In genomic region chrIII:9191091-9191490, ce11 we compare ENCODE assay signal across 1 worm cellular context.
TF ChIP-seq lines count a peak whose summit lies in the region.

TSS of gene cls-3 (minus strand) at chrIII:9191109.

TF ChIP-seq in whole organism, L1 larva, 84 proteins besides CTCF, POLR2A, EP300 and RAD21 (continued from another document):
- TF ChIP-seq fkh-4 (tag; optimal IDR thresholded peaks at IDR 0.05; lab: Kevin White, UChicago; ENCODE audit: borderline replicate concordance) (peak; percentile 5), nhr-47 (tag; optimal IDR thresholded peaks at IDR 0.05; lab: Kevin White, UChicago) (peak; percentile 68), nhr-11 (tag; optimal IDR thresholded peaks at IDR 0.05; lab: Kevin White, UChicago) (no peak), isw-1 (GFP tag; IDR thresholded peaks at IDR 0.05; lab: Robert Waterston, UW) (peak; percentile 34; the same call in 1 of the 2 replicates), nhr-19 (GFP tag; conservative IDR thresholded peaks at IDR 0.05; lab: Robert Waterston, UW) (peak; percentile 53), tbx-2 (tag; optimal IDR thresholded peaks at IDR 0.05; lab: Kevin White, UChicago) (peak; percentile 25), snpc-4 (tag; optimal IDR thresholded peaks at IDR 0.05; lab: Kevin White, UChicago) (no peak), egl-13 (tag; optimal IDR thresholded peaks at IDR 0.05; lab: Kevin White, UChicago) (peak; percentile 13), mdl-1 (tag; optimal IDR thresholded peaks at IDR 0.05; lab: Kevin White, UChicago) (no peak), zip-4 (GFP tag; optimal IDR thresholded peaks at IDR 0.05; lab: Kevin White, UChicago) (no peak), rnt-1 (tag; optimal IDR thresholded peaks at IDR 0.05; lab: Kevin White, UChicago) (peak; percentile 88), nhr-77 (tag; optimal IDR thresholded peaks at IDR 0.05; lab: Kevin White, UChicago) (no peak), sptf-1 (tag; optimal IDR thresholded peaks at IDR 0.05; lab: Kevin White, UChicago) (no peak), nhr-76 (tag; optimal IDR thresholded peaks at IDR 0.05; lab: Kevin White, UChicago) (no peak), vab-15 (tag; optimal IDR thresholded peaks at IDR 0.05; lab: Kevin White, UChicago) (peak; percentile 21), aly-2 (tag; optimal IDR thresholded peaks at IDR 0.05; lab: Kevin White, UChicago) (no peak), lin-15B (tag; optimal IDR thresholded peaks at IDR 0.05; lab: Kevin White, UChicago) (no peak), nhr-85 (tag; lab: Kevin White, UChicago) (peak; percentile 84), lin-13 (GFP tag; optimal IDR thresholded peaks at IDR 0.05; lab: Kevin White, UChicago) (peak; percentile 59), efl-1 (optimal IDR thresholded peaks at IDR 0.05; lab: Kevin White, UChicago) (peak; percentile 94 to 96), efl-1 (GFP tag; optimal IDR thresholded peaks at IDR 0.05 in 1 of 2; lab: Kevin White, UChicago) (peak; percentile 88 to 99)
